Fruit fly (Drosophila melanogaster): ENCODE measurements around the gene Hsc70-1.

The Hsc70-1 gene

DNA sequence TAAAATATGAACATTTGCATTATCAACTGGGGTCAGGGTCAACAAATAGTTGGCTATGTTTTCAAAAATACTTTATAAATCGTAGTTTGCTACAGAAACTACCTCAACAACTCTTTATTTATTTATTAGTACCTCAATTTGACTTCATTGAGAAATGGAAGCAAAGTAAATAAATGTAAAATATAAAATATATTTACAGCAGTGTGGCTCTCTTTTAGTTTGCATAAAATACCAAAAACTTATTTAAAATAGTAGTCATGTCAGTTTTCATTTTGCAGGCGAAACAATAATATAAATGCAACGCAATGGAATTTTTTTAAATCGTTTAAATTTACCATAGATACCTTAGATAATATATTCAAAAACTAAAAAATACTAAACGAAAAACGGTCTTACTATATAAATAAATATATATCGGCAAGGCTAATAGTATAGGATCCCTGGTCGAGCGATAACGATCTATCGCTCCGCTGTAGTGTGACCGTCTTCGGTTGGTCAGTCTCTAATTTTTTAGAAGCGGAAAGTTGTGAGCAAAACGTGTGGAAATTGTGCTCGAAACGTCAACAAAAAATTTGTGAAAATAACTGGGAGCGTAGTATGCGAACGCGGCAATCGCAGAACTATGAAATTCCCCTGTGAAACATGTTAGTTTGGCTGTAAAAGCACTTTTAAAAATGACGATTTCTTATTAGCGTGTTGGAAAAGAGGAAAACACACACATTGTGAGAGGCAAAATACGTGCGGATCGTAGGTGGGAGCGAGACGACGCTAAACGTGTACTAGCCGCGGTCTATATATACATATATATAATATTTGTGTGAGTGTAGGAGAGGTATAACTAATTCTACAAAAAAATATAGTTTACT lies 28.0 kb downstream of the Hsc70-1 start, which contains the start of the genes Nprl3 and upSET (continued):
- TF ChIP-seq CG12104 (GFP tag; optimal IDR thresholded peaks at IDR 0.05) (no peak), CG10462 (GFP tag; optimal IDR thresholded peaks at IDR 0.05) (no peak), twi (tag; optimal IDR thresholded peaks at IDR 0.05) (no peak), CG12299 (tag; optimal IDR thresholded peaks at IDR 0.05) (peak; percentile 11), bowl (GFP tag; IDR thresholded peaks at IDR 0.05) (no peak), CG9727 (GFP tag; optimal IDR thresholded peaks at IDR 0.05) (peak; percentile 7), CG8924 (tag; optimal IDR thresholded peaks at IDR 0.05) (no peak), CG17829 (tag; optimal IDR thresholded peaks at IDR 0.05) (peak; percentile 46), dpn (GFP tag; optimal IDR thresholded peaks at IDR 0.05) (no peak), CG7928 (GFP tag; optimal IDR thresholded peaks at IDR 0.05) (peak; percentile 93), yki (optimal IDR thresholded peaks at IDR 0.05) (no peak), CG15514 (GFP tag; optimal IDR thresholded peaks at IDR 0.05) (peak; percentile 70), CG3065 (GFP tag; optimal IDR thresholded peaks at IDR 0.05) (no peak), CG6683 (GFP tag; optimal IDR thresholded peaks at IDR 0.05) (no peak), Stat92E (GFP tag; optimal IDR thresholded peaks at IDR 0.05) (no peak), CG6175 (GFP tag; IDR thresholded peaks at IDR 0.05) (no peak), row (GFP tag; IDR thresholded peaks at IDR 0.05) (peak; percentile 54), CG6254 (GFP tag; optimal IDR thresholded peaks at IDR 0.05) (no peak), CG17328 (GFP tag; IDR thresholded peaks at IDR 0.05) (no peak), CG13624 (GFP tag; optimal IDR thresholded peaks at IDR 0.05) (no peak), Atf-2 (GFP tag; optimal IDR thresholded peaks at IDR 0.05) (no peak), dimm (GFP tag; IDR thresholded peaks at IDR 0.05) (no peak), gro (GFP tag; optimal IDR thresholded peaks at IDR 0.05) (no peak), D19B (GFP tag; optimal IDR thresholded peaks at IDR 0.05) (no peak), CG13296 (GFP tag; optimal IDR thresholded peaks at IDR 0.05) (no peak), fd102C (GFP tag; optimal IDR thresholded peaks at IDR 0.05) (no peak), CTCF (GFP tag; optimal IDR thresholded peaks at IDR 0.05) (peak; percentile 3), CG11093 (GFP tag; IDR thresholded peaks at IDR 0.05) (no peak), Doc2 (GFP tag; IDR thresholded peaks at IDR 0.05) (no peak), knrl (GFP tag; IDR thresholded peaks at IDR 0.05; ENCODE audit: partially characterized antibody) (peak; percentile 90; the same call in 2 of the 3 replicates), CG11696 (GFP tag; IDR thresholded peaks at IDR 0.05) (no peak), CG43689 (GFP tag; IDR thresholded peaks at IDR 0.05) (no peak), lilli (GFP tag; optimal IDR thresholded peaks at IDR 0.05) (no peak), slbo (GFP tag; IDR thresholded peaks at IDR 0.05) (no peak), stc (GFP tag; IDR thresholded peaks at IDR 0.05) (no peak), CG1024 (GFP tag; IDR thresholded peaks at IDR 0.05) (no peak), CG6765 (GFP tag; optimal IDR thresholded peaks at IDR 0.05) (no peak), GATAe (GFP tag; conservative IDR thresholded peaks at IDR 0.05) (no peak), Vsx1 (GFP tag; optimal IDR thresholded peaks at IDR 0.05) (no peak), CG11456 (GFP tag; IDR thresholded peaks at IDR 0.05) (no peak), CG2202 (tag; optimal IDR thresholded peaks at IDR 0.05) (no peak), onecut (GFP tag; IDR thresholded peaks at IDR 0.05) (peak; percentile 78), C15 (GFP tag; IDR thresholded peaks at IDR 0.05) (no peak), rib (GFP tag; IDR thresholded peaks at IDR 0.05) (no peak), ttk (GFP tag; IDR thresholded peaks at IDR 0.05) (no peak), CG7963 (GFP tag; IDR thresholded peaks at IDR 0.05; ENCODE audit: partially characterized antibody) (peak; percentile 77), CG18262 (tag; optimal IDR thresholded peaks at IDR 0.05) (peak; percentile 4), Hand (GFP tag; optimal IDR thresholded peaks at IDR 0.05) (no peak), CG5180 (GFP tag; optimal IDR thresholded peaks at IDR 0.05) (no peak), amos (GFP tag; IDR thresholded peaks at IDR 0.05; ENCODE audit: partially characterized antibody) (peak; percentile 95), kah (GFP tag; optimal IDR thresholded peaks at IDR 0.05) (no peak)

Data from whole organism, embryonic.